Fruit fly (Drosophila melanogaster): ENCODE measurements around the gene RpS4.

DNA sequence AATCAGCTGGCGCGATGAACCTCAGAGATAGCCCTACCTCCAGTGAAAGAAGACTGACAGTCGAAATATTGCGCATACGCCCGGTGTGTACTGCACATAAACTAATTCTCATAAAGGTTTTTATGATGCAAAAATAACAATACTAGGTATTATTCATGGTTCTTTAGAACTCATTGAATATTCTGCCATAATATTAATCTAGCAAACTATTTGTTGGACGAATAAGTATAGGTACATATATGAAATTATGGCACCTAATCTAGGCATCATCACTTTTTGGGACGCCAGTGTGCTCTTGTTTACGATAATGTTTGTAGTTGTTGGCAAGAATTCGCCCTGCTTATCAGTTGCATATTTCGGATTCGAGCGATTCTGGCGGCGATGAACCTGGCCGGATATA is 19.8 kb upstream of the RpS4 start:
- no peak for TF ChIP-seq usp (GFP tag; optimal IDR thresholded peaks at IDR 0.05)
- TF ChIP-seq Dll (optimal IDR thresholded peaks at IDR 0.05) = no peak
- TF ChIP-seq pan (optimal IDR thresholded peaks at IDR 0.05) = no peak
